Fruit fly (Drosophila melanogaster): Measurements from ENCODE around the gene Vha100-4.
A peak's percentile ranks its signal among the peaks of the same experiment; 100 is the strongest.

The Vha100-4 gene

dm6 chr3R:18389790-18390189, at the start of gene Vha100-4:
TSS of gene Vha100-4 (minus strand) at chr3R:18389805.
- TF ChIP-seq noc (tag; optimal IDR thresholded peaks at IDR 0.05): no peak

DNA sequence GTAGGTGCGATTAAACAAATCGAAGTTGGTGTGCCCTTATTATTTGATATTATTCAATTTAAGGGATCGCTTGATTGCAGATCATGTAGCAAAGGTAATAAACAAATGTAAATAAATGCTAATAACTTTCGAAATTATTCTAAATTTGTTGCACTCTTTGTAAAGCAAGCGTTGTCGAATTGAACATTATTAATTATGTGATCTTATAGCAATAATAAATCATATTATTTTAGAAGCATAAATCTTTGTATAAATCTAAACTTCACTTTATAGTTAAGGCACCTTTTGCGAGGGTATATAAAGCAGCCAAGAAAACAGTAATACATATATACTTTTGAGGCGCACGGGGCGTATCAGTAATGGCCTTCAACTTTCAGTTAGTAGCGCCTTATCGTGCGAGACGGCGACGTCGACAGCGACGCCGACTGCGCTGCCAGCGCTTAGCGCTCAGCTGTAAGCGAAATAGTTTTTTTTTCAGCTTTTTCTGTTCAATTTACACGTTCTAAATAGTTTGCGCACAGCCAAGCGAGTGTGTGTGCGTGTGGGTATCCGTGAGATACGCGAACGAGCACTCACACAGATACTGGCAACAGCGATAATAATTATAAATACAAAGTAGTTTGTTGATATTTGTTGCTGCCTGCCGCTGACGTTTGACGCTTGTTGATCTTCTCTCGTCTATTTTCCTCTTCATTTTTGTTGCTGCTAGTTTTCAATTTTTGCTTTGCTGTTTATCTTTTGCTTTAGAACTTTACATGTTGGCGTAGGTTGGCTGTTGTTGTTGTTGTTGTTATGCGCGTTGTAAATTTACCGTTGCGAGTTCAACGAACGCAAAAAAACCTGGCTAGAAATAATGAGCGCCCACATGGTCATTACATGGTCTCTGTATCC, 49.5 kb upstream of the Vha100-4 start:
- peak; percentile 84 for TF ChIP-seq noc (tag; optimal IDR thresholded peaks at IDR 0.05)

dm6 chr3R:18438181-18438826, 48.7 kb upstream of the Vha100-4 start:
- TF ChIP-seq noc (tag; optimal IDR thresholded peaks at IDR 0.05): no peak

dm6 chr3R:18436550-18437362, 47.2 kb upstream of the Vha100-4 start:
- peak; percentile 93 for TF ChIP-seq noc (tag; optimal IDR thresholded peaks at IDR 0.05)

DNA sequence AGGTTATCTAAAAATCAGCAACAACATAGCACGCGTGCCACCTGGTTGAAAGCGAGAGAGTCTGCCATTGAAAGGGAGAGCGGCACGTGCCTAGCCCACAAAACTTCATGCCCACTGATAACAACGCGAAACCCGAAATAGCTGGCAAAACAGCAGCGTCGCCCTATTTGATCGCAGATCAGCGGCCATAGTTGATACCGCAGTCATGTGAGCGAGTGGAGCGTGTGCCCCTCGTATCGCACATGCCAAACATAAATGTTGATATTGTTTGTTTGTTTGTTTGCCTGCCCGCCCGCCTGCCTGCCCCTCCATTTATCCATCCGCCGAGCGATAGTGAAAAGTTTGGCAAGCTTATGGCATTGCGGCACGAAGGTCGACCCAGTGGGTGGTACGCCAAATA, 43.3 kb upstream of the Vha100-4 start:
- peak; percentile 50 for TF ChIP-seq noc (tag; optimal IDR thresholded peaks at IDR 0.05)

- TF ChIP-seq noc (tag; optimal IDR thresholded peaks at IDR 0.05): no peak
Measured at dm6 chr3R:18423352-18423751, 33.7 kb upstream of the Vha100-4 start.

dm6 chr3R:18422446-18422845, 32.8 kb upstream of the Vha100-4 start:
- TF ChIP-seq noc (tag; optimal IDR thresholded peaks at IDR 0.05): no peak

dm6 chr3R:18412279-18413214, 22.9 kb upstream of the Vha100-4 start, which contains the start of gene CG31122:
TSS of gene CG31122 (minus strand) at chr3R:18412874.
- peak; percentile 41 for TF ChIP-seq noc (tag; optimal IDR thresholded peaks at IDR 0.05)

DNA sequence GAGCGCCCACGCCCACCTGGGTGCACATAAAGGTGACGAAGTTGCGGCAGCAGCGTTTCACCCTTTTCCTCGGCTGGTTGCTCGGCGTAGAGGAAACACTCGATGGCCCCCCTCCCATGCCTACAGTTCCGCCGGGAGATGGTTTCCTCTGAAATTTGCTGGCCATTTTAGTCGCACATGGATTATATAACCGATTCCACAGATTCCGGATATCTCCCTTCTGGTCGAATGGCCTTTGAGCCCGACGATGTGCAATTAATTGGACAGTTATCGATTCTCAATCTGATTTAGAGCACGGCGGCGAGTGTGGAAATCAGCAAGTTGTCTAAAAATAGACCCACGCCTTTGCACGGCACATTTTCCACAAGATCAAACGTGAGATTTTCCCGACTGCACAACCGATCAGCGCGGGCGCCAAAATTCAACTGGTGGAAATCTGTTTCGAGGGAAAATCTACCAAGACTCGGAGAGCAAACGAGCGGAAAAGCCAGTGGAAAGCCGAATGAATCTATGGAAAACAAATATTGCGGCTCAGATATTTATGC, 21.7 kb upstream of the Vha100-4 start, which contains the start of gene CG10864:
TSS of gene CG10864 (minus strand) at position 427 of the 545 bp plus-strand sequence.
- TF ChIP-seq noc (tag; optimal IDR thresholded peaks at IDR 0.05): no peak

- peak; percentile 77 for TF ChIP-seq noc (tag; optimal IDR thresholded peaks at IDR 0.05)
Measured at dm6 chr3R:18404713-18405112, 15.1 kb upstream of the Vha100-4 start, which contains the start of gene CG7685. TSS of gene CG7685 (plus strand) at chr3R:18404940.

- TF ChIP-seq noc (tag; optimal IDR thresholded peaks at IDR 0.05): peak; percentile 96
Measured at dm6 chr3R:18402549-18403429, 13.2 kb upstream of the Vha100-4 start, which contains the start of the genes Wdr37 and koko. TSS of gene Wdr37 (minus strand) at chr3R:18402716. TSS of gene koko (plus strand) at chr3R:18403026.

DNA sequence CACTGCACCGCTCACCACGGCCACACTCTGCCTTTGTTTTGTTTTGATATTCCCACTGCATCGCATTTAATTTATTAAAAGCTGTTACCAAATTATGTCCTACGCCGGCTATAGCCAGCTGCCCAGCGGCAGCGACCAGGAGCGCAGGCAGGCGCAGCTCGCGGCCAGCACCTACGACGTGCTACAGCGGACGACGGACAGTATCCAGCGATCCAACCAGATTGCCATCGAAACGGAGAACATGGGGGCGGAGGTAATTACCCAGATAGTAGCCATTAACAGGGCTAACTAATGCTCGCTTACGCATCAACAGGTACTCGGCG, 10.1 kb upstream of the Vha100-4 start:
- no peak for TF ChIP-seq noc (tag; optimal IDR thresholded peaks at IDR 0.05)

DNA sequence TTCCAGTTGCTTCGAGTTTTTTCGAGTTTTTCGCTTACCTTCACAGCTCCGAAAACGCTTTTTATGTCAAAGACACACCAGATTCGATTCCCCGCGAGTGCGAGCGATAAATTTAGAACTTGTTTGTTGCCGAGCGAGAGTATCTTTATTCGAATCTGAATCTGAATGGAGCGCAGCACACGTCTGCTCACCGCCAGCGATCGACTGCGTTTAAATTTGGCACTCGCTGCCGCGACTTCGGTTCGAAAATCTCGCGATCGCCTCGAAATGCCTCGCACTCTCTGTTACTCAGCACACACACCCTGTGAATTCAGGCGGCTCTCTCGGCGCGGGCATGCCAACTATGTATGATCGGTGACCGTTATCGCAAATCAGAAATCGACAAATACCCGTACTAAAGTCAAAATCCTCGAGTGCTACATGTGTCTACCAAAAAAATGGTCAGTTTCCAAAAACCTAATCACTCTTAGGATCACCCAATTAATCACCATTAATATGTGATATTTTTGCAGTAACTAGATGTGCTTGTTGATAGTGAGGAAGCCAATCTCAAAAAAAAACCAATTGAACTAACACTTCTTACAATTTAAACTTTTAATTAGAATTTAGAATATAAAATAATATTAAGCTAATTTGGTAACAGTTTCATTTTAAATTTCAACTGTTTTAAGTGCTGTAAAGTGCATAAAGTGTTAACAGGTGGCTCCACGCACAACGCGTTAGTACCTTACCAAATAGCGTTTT, 9.5 kb upstream of the Vha100-4 start, which contains the start of gene Vha100-2:
TSS of gene Vha100-2 (minus strand) at position 216 of the 744 bp plus-strand sequence.
- peak; percentile 47 for TF ChIP-seq noc (tag; optimal IDR thresholded peaks at IDR 0.05)

All from whole organism, larva.